Worm (Caenorhabditis elegans): ENCODE measurements around the gene igcm-2.

- TF ChIP-seq B0336.3 (GFP tag; IDR thresholded peaks at IDR 0.05) = no peak
- TF ChIP-seq snpc-4 (GFP tag; optimal IDR thresholded peaks at IDR 0.05) = no peak
- TF ChIP-seq snpc-4 (tag; optimal IDR thresholded peaks at IDR 0.05) = no peak
- no peak for TF ChIP-seq xnd-1 (tag; optimal IDR thresholded peaks at IDR 0.05)
- TF ChIP-seq mel-28 (tag; optimal IDR thresholded peaks at IDR 0.05; ENCODE audit: borderline replicate concordance) = no peak
- no peak for TF ChIP-seq Y53G8AR.9 (GFP tag; conservative IDR thresholded peaks at IDR 0.05)
Observed at ce11 chrX:6408286-6408685, 16.9 kb upstream of the igcm-2 start.

Data from whole organism, young adult.